Worm (Caenorhabditis elegans): ENCODE data around the gene F37A4.5.

DNA sequence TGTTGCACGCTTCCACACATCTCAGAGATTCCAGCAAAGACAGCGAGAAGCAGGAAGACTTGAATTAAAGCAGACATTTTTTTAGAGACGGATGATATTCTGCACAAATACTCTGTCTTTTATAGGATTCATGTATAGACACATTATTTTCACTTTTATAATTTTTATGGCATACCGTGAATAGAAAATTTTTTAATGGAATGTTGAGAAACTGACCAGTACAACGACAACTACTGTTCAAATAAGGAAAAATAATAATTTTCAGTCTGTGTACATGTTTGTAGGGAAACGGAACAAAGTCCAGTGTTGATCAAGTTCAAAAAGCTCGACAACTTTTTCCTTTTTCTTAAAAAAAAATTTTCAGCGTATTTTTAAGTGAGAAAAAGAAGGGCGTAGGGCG, 24.9 kb downstream of the F37A4.5 start, which contains the start of gene Y102E9.6:
- no peak for TF ChIP-seq nhr-25 (tag; optimal IDR thresholded peaks at IDR 0.05)
- TF ChIP-seq skn-1 (tag; optimal IDR thresholded peaks at IDR 0.05): no peak
- TF ChIP-seq ZK546.5 (tag; optimal IDR thresholded peaks at IDR 0.05): no peak
- no peak for TF ChIP-seq nhr-77 (tag; optimal IDR thresholded peaks at IDR 0.05)
- no peak for TF ChIP-seq unc-39 (tag; optimal IDR thresholded peaks at IDR 0.05)
- no peak for TF ChIP-seq nhr-23 (tag; optimal IDR thresholded peaks at IDR 0.05)
- no peak for TF ChIP-seq ama-1 (optimal IDR thresholded peaks at IDR 0.05)

Measured in whole organism, L2 larva.